Fruit fly (Drosophila melanogaster) ovary, adult (tissue): ENCODE data around the gene prtp.
A peak's percentile ranks its signal among the peaks of the same experiment; 100 is the strongest.

ENCODE experiments used
- CG17801 ChIP-seq: fragments of 200-800 bp; optimal IDR thresholded peaks from 2 replicates; lab custom pipeline; 2019; ENCODE audit warnings: missing biosample characterization, mild to moderate bottlenecking, missing genetic modification characterization, moderate library complexity; ENCODE audit not compliant: partially characterized antibody

prtp gene

DNA sequence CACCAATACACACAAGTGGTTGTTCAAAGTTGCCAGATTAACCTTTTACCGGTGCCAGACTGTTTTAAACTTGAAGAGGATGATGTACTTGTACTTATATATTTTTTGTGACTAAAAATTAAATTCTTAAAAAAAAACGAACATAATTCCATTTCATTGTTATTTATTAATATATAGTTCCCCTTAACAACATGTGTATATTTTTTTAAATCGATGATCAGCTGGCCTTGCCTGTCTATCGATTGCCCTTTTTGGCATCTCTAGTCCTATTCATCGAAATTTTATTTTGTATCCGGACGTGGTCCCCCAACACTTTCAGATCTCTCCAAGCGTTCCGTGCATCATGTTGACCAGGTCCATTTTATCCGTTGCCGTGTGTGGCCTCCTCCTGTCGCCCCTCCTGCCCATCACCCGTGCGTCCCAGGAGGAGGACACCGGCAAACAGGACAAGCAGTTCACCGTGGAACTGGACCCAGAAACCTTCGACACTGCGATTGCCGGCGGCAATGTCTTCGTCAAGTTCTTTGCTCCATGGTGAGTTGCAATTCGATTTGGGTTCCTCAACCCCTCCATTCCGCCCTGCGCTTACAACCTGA, at the start of gene prtp:
Gene prtp (plus strand): TSS at position 26 of the 596 bp plus-strand sequence.
- no peak for TF ChIP-seq CG17801 (GFP tag; lab: Kevin White, UChicago)

- peak; percentile 74 for TF ChIP-seq CG17801 (GFP tag; lab: Kevin White, UChicago)
These were observed 38.0 kb upstream of the prtp start, which contains the start of the genes Vlet and bif for dm6 chrX:11678539-11679040. Vlet (minus strand) TSS chrX:11678589. bif (plus strand) TSS chrX:11678970.

- peak; percentile 1 for TF ChIP-seq CG17801 (GFP tag; lab: Kevin White, UChicago)
These were observed 37.1 kb upstream of the prtp start for dm6 chrX:11679461-11679860.

dm6 chrX:11680405-11680804, 36.2 kb upstream of the prtp start:
- peak; percentile 74 for TF ChIP-seq CG17801 (GFP tag; lab: Kevin White, UChicago)

- TF ChIP-seq CG17801 (GFP tag; lab: Kevin White, UChicago): peak; percentile 69
These were observed 34.7 kb upstream of the prtp start for dm6 chrX:11681558-11682551.

- peak; percentile 47 for TF ChIP-seq CG17801 (GFP tag; lab: Kevin White, UChicago)
These were observed 33.1 kb upstream of the prtp start for dm6 chrX:11683480-11683879.

DNA sequence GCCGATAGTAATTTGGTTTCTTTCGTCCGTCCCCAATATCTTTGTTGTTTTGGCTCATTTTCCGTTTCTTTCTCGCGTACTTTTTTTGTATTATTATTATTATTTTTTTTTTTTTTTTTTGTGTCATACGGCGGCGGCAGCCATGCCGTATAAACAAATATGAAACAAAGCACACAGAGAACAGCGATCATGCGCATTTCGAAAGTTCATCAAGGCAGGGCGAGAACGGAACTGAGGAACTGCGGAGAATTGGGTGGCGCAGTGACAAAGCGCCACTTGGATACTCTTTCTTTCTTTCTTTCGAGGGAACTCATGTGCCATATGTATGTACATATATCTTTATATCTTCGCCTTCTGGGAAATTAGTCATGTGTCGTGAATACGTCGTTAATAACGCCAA, 32.1 kb upstream of the prtp start:
- peak; percentile 28 for TF ChIP-seq CG17801 (GFP tag; lab: Kevin White, UChicago)

dm6 chrX:11685918-11686640, 30.5 kb upstream of the prtp start:
- peak; percentile 18 for TF ChIP-seq CG17801 (GFP tag; lab: Kevin White, UChicago)

DNA sequence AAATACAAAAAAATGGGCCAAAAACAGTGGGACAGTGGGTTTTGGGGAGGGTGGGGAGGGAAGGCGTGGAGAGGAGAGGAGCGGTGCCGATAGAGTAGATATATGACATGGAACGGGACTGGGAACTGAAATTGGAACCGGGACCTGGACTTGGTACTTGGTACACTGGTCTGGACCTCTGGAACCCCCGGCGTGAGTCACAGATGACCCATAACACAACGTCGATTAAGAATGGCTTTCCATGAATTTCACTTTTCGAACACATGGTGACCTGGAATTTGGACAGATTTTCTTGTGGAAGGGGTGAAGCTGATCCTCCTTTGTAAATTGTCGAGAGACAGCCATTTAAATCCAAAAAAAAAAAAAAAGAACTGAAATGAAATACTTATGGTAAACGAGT, 29.9 kb upstream of the prtp start:
- TF ChIP-seq CG17801 (GFP tag; lab: Kevin White, UChicago): no peak

dm6 chrX:11687666-11688492, 28.7 kb upstream of the prtp start:
- no peak for TF ChIP-seq CG17801 (GFP tag; lab: Kevin White, UChicago)

- no peak for TF ChIP-seq CG17801 (GFP tag; lab: Kevin White, UChicago)
These were observed 26.9 kb upstream of the prtp start for dm6 chrX:11689669-11690068.

- TF ChIP-seq CG17801 (GFP tag; lab: Kevin White, UChicago): no peak
These were observed 21.3 kb upstream of the prtp start, which contains the start of gene PhKgamma for dm6 chrX:11694959-11695882. PhKgamma (plus strand) TSS chrX:11695137.

dm6 chrX:11695883-11696211, 20.7 kb upstream of the prtp start:
- peak; percentile 9 for TF ChIP-seq CG17801 (GFP tag; lab: Kevin White, UChicago)
